Worm (Caenorhabditis elegans): ENCODE measurements around the gene R02D5.4.

DNA sequence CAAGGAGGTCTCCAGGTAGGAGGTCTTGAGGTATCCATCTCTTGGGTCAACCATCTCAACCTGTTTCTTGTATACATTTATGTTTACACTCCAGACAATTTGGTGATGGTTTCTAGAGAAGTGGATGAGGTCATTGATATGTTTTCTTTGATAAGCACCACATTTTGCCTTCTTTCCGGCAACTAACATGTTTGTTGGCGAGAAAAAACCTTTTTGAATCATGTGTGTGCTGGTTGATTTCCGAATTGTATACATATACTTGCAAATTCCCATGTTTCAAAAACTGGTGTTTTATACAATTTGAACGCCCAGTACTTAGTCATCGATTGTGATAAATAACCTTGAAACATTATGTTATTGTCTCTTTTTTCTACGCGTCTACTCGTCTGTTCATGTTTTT is 19.6 kb upstream of the R02D5.4 start:
- TF ChIP-seq fkh-10 (GFP tag; optimal IDR thresholded peaks at IDR 0.05), result no peak
- no peak for TF ChIP-seq mxl-3 (GFP tag; optimal IDR thresholded peaks at IDR 0.05)
- no peak for TF ChIP-seq nhr-76 (tag; optimal IDR thresholded peaks at IDR 0.05)

Data from whole organism, L4 larva.